Worm (Caenorhabditis elegans): Measurements from ENCODE around the gene nep-12.

Gene nep-12

DNA sequence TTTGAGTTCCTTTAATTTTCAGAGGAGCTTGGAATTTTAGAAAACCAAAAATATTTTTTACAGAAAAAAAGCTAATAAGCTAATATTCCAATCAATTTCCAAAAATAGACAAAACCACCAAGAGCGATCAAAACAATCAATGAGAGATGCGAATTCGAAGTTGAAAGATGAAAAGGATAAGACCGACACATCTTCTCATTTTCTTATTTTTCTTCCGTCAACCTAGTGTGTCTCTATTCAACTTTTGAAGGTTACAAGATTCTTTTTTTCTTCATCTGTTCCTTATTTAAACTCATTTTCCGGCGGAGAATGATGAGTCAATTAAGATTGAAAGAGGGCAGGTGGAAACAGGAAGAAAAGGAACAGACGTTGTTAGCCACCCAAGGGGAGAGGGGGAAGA lies 16.7 kb downstream of the nep-12 start:
- TF ChIP-seq ceh-32 (tag; optimal IDR thresholded peaks at IDR 0.05; ENCODE audit: poor library complexity) (no peak), lim-7 (GFP tag; IDR thresholded peaks at IDR 0.05) (no peak), ces-1 (GFP tag; optimal IDR thresholded peaks at IDR 0.05) (no peak), dmd-9 (GFP tag; IDR thresholded peaks at IDR 0.05) (no peak), unc-62 (GFP tag; optimal IDR thresholded peaks at IDR 0.05 in 1 of 2) (peak in 1 of 2 experiments; percentile 28), unc-62 (tag; optimal IDR thresholded peaks at IDR 0.05) (no peak), lin-1 (GFP tag; IDR thresholded peaks at IDR 0.05) (no peak), F44E2.7 (GFP tag; IDR thresholded peaks at IDR 0.05) (no peak), F37D6.2 (tag; optimal IDR thresholded peaks at IDR 0.05) (no peak)

DNA sequence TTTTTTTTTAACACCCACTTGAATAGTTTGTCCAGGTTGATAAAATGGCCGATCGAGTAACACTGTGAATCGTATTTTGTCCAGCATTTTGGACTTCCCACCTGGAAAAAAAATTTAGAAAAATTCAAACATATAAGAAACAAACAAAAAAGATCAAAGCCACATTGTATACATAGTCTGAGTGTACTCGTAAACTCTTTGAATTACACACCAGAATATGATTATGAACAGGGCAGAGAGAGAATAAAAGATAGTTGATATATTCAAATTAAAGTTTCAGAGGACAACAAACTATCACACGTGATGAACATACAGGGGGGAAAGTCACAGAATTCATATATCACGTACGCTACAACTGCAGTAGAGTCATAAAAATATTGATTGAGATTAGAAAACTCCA lies 18.1 kb downstream of the nep-12 start, which contains the start of gene ttm-2:
ttm-2 (minus strand) TSS at position 101 of the 400 bp plus-strand sequence.
- TF ChIP-seq lin-1 (GFP tag; IDR thresholded peaks at IDR 0.05), result no peak
- no peak for TF ChIP-seq lin-13 (GFP tag; optimal IDR thresholded peaks at IDR 0.05)
- TF ChIP-seq mdl-1 (tag; optimal IDR thresholded peaks at IDR 0.05), result no peak
- no peak for TF ChIP-seq aha-1 (tag)
- no peak for TF ChIP-seq spr-3 (GFP tag; optimal IDR thresholded peaks at IDR 0.05)
- no peak for TF ChIP-seq nhr-6 (tag; optimal IDR thresholded peaks at IDR 0.05)
- no peak for TF ChIP-seq jun-1 (tag; optimal IDR thresholded peaks at IDR 0.05)
- no peak for TF ChIP-seq lin-29 (GFP tag; IDR thresholded peaks at IDR 0.05)
- TF ChIP-seq daf-16 (GFP tag; optimal IDR thresholded peaks at IDR 0.05), result no peak
- TF ChIP-seq daf-16 (tag; optimal IDR thresholded peaks at IDR 0.05), result no peak
- no peak for TF ChIP-seq zfp-3 (GFP tag; conservative IDR thresholded peaks at IDR 0.05)
- no peak for TF ChIP-seq Y75B8A.6 (GFP tag; IDR thresholded peaks at IDR 0.05)
- TF ChIP-seq madf-5 (GFP tag; IDR thresholded peaks at IDR 0.05), result no peak
- no peak for TF ChIP-seq attf-4 (tag; optimal IDR thresholded peaks at IDR 0.05)
- TF ChIP-seq ceh-32 (tag; optimal IDR thresholded peaks at IDR 0.05; ENCODE audit: poor library complexity), result no peak
- no peak for TF ChIP-seq ama-1 (optimal IDR thresholded peaks at IDR 0.05)

DNA sequence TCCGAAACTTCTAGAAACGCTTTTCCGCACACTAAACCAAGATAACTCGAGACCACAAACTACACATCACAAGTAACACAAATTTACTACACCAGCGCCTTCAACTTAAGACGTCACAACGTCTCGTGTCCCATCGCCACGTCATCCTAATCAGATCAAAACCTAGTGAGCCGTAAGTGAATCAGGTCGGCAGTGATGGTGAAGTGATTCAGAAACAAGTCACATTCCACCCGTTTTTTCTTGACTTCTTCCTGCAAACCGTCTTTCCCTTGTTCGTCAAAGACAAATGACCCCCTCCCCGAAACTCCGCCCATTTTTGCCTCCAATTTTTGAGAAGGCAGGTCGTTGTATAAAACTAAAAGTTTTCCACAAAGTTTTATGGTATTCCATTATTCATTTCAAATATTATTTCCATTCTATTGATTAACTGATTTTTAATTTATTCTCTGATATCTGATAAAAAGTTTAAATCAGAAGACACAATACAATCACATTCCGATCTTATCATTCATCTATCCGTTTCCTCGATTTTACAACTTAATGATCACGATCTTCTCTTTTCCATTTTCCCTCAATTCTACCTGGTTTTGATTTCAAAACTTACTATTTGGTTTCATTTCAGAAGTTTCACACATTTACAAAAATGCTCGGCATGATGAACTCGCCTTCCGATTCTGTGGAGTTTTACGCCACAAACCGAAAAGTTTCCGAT lies 21.6 kb downstream of the nep-12 start, which contains the start of gene F26G1.2:
F26G1.2 (plus strand) TSS at position 508 of the 712 bp plus-strand sequence.
- TF ChIP-seq set-16 (GFP tag; IDR thresholded peaks at IDR 0.05), result no peak
- TF ChIP-seq ceh-82 (tag; optimal IDR thresholded peaks at IDR 0.05), result no peak
- TF ChIP-seq aha-1 (tag), result peak; percentile 69
- TF ChIP-seq nhr-28 (tag; optimal IDR thresholded peaks at IDR 0.05), result peak; percentile 57
- TF ChIP-seq F37D6.2 (tag; optimal IDR thresholded peaks at IDR 0.05), result no peak
- peak; percentile 15; the same call in 1 of the 2 replicates for TF ChIP-seq egl-43 (GFP tag; IDR thresholded peaks at IDR 0.05)
- no peak for TF ChIP-seq sdz-12 (GFP tag; optimal IDR thresholded peaks at IDR 0.05)
- TF ChIP-seq F10B5.3 (tag; optimal IDR thresholded peaks at IDR 0.05), result no peak
- TF ChIP-seq nhr-111 (GFP tag; optimal IDR thresholded peaks at IDR 0.05), result no peak

DNA sequence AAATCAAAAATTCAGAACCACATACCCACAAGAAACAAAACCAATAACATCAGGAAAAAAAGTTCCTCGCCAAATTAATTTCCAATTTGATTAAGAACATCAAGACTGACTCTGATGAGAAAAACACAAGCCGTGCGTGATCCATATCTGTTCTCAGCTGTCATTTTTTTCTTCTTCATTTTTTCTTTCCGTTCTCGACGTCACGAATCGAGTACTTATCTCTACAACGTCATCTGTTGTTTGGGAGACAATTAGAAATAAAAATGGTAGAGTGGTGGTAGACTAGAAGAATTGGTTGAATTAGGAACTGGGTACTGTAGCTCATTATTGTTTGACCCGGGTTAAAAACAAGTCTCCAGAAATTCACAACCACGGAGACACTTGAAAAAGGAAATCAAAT lies 23.3 kb downstream of the nep-12 start:
- no peak for TF ChIP-seq nhr-28 (tag; optimal IDR thresholded peaks at IDR 0.05)
- TF ChIP-seq dmd-6 (GFP tag; IDR thresholded peaks at IDR 0.05), result peak; percentile 16
- TF ChIP-seq hlh-11 (tag; optimal IDR thresholded peaks at IDR 0.05), result peak; percentile 18

ce11 chrII:4759835-4760234 lies 24.5 kb downstream of the nep-12 start:
- no peak for TF ChIP-seq nhr-237 (tag; optimal IDR thresholded peaks at IDR 0.05)
- TF ChIP-seq unc-62 (GFP tag; optimal IDR thresholded peaks at IDR 0.05 in 1 of 2), result peak in 1 of 2 experiments; percentile 32
- TF ChIP-seq unc-62 (tag; optimal IDR thresholded peaks at IDR 0.05), result no peak
- TF ChIP-seq fkh-10 (GFP tag; optimal IDR thresholded peaks at IDR 0.05), result no peak
- no peak for TF ChIP-seq rbr-2 (tag; optimal IDR thresholded peaks at IDR 0.05)
- no peak for TF ChIP-seq T26A8.4 (GFP tag; IDR thresholded peaks at IDR 0.05)
- TF ChIP-seq unc-130 (GFP tag; optimal IDR thresholded peaks at IDR 0.05), result no peak
- no peak for TF ChIP-seq daf-19 (GFP tag; conservative IDR thresholded peaks at IDR 0.05)
- TF ChIP-seq egl-27 (tag; optimal IDR thresholded peaks at IDR 0.05), result no peak
- no peak for TF ChIP-seq mdt-29 (GFP tag; IDR thresholded peaks at IDR 0.05)
- TF ChIP-seq unc-39 (tag; optimal IDR thresholded peaks at IDR 0.05), result no peak
- no peak for TF ChIP-seq hlh-11 (tag; optimal IDR thresholded peaks at IDR 0.05)
- TF ChIP-seq snpc-1.2 (GFP tag; IDR thresholded peaks at IDR 0.05), result no peak
- TF ChIP-seq aha-1 (tag), result peak; percentile 86
- TF ChIP-seq mxl-3 (GFP tag; optimal IDR thresholded peaks at IDR 0.05), result no peak
